Worm (Caenorhabditis elegans): ENCODE measurements around the gene abu-2.
"Not testable (repeated sequence)": the region's sequence is repeated elsewhere in the genome, so short reads cannot be mapped to it uniquely, and the experiment has no call there.

Gene abu-2

DNA sequence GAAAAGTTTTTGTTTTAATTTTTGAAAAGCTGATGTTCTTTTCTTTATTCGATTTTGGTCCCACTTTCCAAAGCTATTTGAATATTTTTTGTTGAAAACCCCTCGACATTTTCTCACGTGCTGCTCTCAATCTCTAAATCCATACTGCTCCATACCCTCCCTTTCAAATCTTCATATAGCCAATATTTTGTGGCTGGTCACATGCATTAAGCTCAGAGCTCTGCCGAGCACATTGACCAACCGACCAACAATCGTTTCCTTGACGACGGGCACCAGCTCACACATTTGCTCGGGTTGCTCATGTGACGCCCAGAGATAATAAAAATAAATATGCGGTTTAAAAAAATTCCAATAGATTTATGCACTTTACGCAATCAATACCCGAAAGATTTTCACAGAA, 28.5 kb upstream of the abu-2 start:
- peak; percentile 16 for TF ChIP-seq fkh-10 (GFP tag; optimal IDR thresholded peaks at IDR 0.05)
- no peak for TF ChIP-seq nhr-23 (tag; optimal IDR thresholded peaks at IDR 0.05)
- TF ChIP-seq lsy-12 (tag; optimal IDR thresholded peaks at IDR 0.05): no peak
- TF ChIP-seq mdl-1 (tag; optimal IDR thresholded peaks at IDR 0.05): peak; percentile 7
- peak; percentile 7 for TF ChIP-seq ceh-28 (tag; optimal IDR thresholded peaks at IDR 0.05)
- TF ChIP-seq daf-12 (tag; optimal IDR thresholded peaks at IDR 0.05): no peak

DNA sequence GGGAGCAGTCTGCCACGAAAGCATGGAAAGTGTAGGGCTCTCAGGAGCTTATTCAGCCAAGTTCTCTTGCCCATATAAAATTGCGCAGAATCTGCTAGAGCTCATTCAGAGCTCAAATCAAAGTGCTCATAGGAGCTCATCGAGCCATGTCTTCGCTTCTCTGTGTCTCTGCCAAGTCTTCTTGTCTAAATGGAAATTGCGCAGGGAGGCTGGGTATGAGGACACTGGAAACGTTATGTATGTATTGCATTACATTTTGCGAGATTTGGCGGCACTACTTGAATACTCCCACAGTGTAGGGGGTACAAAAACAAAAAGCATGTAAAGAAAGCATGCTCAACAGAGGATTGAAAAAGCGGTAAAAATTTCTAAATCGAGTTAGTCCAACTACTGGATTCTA, 26.6 kb upstream of the abu-2 start:
- TF ChIP-seq ceh-28 (tag; optimal IDR thresholded peaks at IDR 0.05): peak; percentile 20
- TF ChIP-seq lin-39 (tag; optimal IDR thresholded peaks at IDR 0.05): peak; percentile 19
- TF ChIP-seq egl-27 (tag; optimal IDR thresholded peaks at IDR 0.05): no peak
- peak; percentile 45 for TF ChIP-seq hmg-11 (tag; optimal IDR thresholded peaks at IDR 0.05)
- peak; percentile 28 for TF ChIP-seq snpc-4 (tag; optimal IDR thresholded peaks at IDR 0.05)

DNA sequence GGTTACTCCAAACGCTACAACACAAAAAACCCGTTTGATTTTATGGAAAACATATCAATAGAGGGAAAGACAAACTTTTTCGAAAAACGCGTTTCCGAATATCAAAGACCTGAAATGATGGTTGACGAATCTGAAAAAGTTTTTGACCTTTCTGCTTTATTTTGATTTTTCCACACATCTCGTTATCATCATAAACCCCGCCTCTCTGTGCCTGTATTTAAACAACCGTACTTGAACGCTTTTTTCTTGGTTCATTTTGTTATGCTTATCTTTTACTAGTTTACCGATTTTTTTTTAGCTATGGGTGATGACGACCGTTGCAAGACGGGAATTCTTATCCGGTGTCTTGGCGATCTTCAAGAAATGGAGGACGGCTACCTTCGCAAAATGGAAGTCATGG, 20.3 kb upstream of the abu-2 start, which contains the start of gene F19G12.1:
Gene F19G12.1, plus strand, starts transcription at position 301 of the 400 bp plus-strand sequence.
- TF ChIP-seq ceh-16, nhr-25, nhr-11 (tag; optimal IDR thresholded peaks at IDR 0.05): not testable (repeated sequence)

DNA sequence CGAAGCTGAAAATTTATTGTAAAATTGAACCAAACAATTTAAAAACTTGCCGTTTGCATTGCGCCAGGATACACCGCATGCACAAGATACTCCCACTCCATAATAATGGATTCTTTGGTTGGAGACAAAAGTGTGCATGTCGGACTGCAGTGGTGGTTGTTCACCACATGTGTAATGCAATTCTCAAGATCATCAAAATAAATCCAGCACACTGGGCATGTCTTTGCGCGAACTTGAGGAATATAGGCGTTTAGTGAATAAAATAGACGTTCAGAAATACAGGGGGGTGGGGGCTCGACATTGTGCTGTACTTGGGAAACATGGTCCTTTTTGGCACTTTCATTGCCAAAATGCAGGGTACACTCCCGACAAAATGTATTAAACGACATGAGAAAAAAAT, 16.0 kb upstream of the abu-2 start, which contains the start of gene F19G12.11:
Gene F19G12.11, minus strand, starts transcription at position 101 of the 400 bp plus-strand sequence.
- no peak for TF ChIP-seq ama-1 (optimal IDR thresholded peaks at IDR 0.05)
- no peak for TF ChIP-seq daf-12 (tag; optimal IDR thresholded peaks at IDR 0.05)
- no peak for TF ChIP-seq fos-1 (tag; optimal IDR thresholded peaks at IDR 0.05)
- TF ChIP-seq nhr-12 (tag; optimal IDR thresholded peaks at IDR 0.05): no peak
- TF ChIP-seq pha-4 (tag; optimal IDR thresholded peaks at IDR 0.05): no peak
- TF ChIP-seq lin-15B (tag; optimal IDR thresholded peaks at IDR 0.05): no peak
- TF ChIP-seq ceh-28 (tag; optimal IDR thresholded peaks at IDR 0.05): no peak
- TF ChIP-seq nhr-28 (tag; optimal IDR thresholded peaks at IDR 0.05): no peak
- no peak for TF ChIP-seq nhr-77 (tag; optimal IDR thresholded peaks at IDR 0.05)
- no peak for TF ChIP-seq lsy-12 (tag; optimal IDR thresholded peaks at IDR 0.05)
- no peak for TF ChIP-seq skn-1 (tag; optimal IDR thresholded peaks at IDR 0.05)
- TF ChIP-seq ceh-9 (tag; optimal IDR thresholded peaks at IDR 0.05): no peak
- no peak for TF ChIP-seq nfya-1 (tag; optimal IDR thresholded peaks at IDR 0.05; ENCODE audit: insufficient read depth)
- no peak for TF ChIP-seq eor-1 (tag; optimal IDR thresholded peaks at IDR 0.05)
- TF ChIP-seq unc-62 (GFP tag; optimal IDR thresholded peaks at IDR 0.05): no peak
- TF ChIP-seq aly-2 (tag; optimal IDR thresholded peaks at IDR 0.05): no peak
- TF ChIP-seq ztf-4 (tag; optimal IDR thresholded peaks at IDR 0.05): no peak
- TF ChIP-seq mml-1 (tag; optimal IDR thresholded peaks at IDR 0.05): no peak
- no peak for TF ChIP-seq unc-39 (tag; optimal IDR thresholded peaks at IDR 0.05)
- TF ChIP-seq fkh-10 (GFP tag; optimal IDR thresholded peaks at IDR 0.05): no peak

DNA sequence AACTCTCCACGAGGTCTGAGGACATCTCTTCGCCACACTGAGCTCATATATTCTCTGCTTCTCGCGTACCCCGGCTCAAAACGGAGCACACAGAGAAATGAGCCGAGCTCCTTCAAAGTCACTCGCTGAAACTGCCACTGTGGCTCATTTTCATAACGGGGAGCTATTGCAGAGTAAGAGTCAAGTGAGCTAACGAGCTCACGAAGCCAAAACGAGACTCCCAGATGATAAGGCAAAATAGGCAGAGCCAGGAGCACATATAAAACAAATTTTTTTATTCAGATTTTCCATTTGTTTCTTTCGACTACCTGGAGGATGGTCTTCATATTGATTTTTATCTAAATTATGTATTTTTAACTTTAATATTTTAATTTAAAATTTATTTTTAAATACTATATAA, 14.1 kb upstream of the abu-2 start, which contains the start of gene F19G12.3:
Gene F19G12.3, plus strand, starts transcription at position 301 of the 400 bp plus-strand sequence.
- no peak for TF ChIP-seq fkh-2 (tag; optimal IDR thresholded peaks at IDR 0.05)
- TF ChIP-seq zag-1 (tag; optimal IDR thresholded peaks at IDR 0.05): no peak
- no peak for TF ChIP-seq fos-1 (tag; optimal IDR thresholded peaks at IDR 0.05)
- no peak for TF ChIP-seq R02D3.7 (tag; optimal IDR thresholded peaks at IDR 0.05)
- TF ChIP-seq skn-1 (tag; optimal IDR thresholded peaks at IDR 0.05): no peak
- TF ChIP-seq nhr-67 (tag; optimal IDR thresholded peaks at IDR 0.05): no peak
- no peak for TF ChIP-seq elt-1 (tag; optimal IDR thresholded peaks at IDR 0.05)
- TF ChIP-seq nhr-11 (tag; optimal IDR thresholded peaks at IDR 0.05): no peak
- TF ChIP-seq elt-2 (tag; optimal IDR thresholded peaks at IDR 0.05): no peak
- no peak for TF ChIP-seq hmg-11 (tag; optimal IDR thresholded peaks at IDR 0.05)

DNA sequence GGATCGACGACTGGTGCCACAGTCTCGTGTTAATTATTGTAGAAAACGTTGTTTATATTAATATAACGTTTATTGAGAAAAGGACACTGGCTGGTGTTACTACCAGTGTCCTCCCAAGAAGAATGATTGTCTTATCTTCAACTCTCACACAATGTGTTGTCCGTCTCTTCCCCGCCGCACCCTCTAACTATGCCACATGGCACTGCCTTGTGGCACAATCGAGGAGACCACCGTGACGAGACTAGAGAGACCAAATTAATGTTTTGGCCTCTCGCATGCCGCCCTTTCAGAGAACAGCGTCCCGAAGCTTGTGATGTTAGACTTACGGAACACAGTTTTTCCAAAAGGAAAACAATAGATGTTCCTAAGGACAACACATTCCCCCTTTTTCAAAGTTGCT, 11.8 kb upstream of the abu-2 start:
- peak; percentile 48 for TF ChIP-seq elt-2 (tag; optimal IDR thresholded peaks at IDR 0.05)
